Worm (Caenorhabditis elegans) whole organism, early embryonic: ENCODE measurements around the gene his-31.

Source experiments
- B0310.2 ChIP-seq: sonication (generic microtip); optimal IDR thresholded peaks from 2 replicates; lab custom pipeline; 2016; ENCODE audit warnings: mild to moderate bottlenecking, missing genetic modification characterization, missing compliant biosample characterization
- F13C5.2 ChIP-seq: sonication (generic microtip); optimal IDR thresholded peaks from 2 replicates; lab custom pipeline; 2017; ENCODE audit warnings: mild to moderate bottlenecking, missing genetic modification characterization, inconsistent platforms, missing compliant biosample characterization
- aly-1 ChIP-seq: sonication (generic microtip); optimal IDR thresholded peaks from 2 replicates; lab custom pipeline; 2016; ENCODE audit warnings: missing genetic modification characterization, missing compliant biosample characterization
- ama-1 ChIP-seq: fragments of 150-350 bp; optimal IDR thresholded peaks from 2 replicates; lab custom pipeline; 2014
- ceh-13 ChIP-seq: fragments of 200-800 bp; sonication (Bioruptor generic); optimal IDR thresholded peaks from 2 replicates; lab custom pipeline; 2018; ENCODE audit warnings: mild to moderate bottlenecking, missing genetic modification characterization, missing compliant biosample characterization
- ceh-36 ChIP-seq: sonication (generic microtip); optimal IDR thresholded peaks from 2 replicates; lab custom pipeline; 2016; ENCODE audit warnings: missing genetic modification characterization, inconsistent platforms, missing compliant biosample characterization
- ets-7 ChIP-seq: sonication (generic microtip); optimal IDR thresholded peaks from 2 replicates; lab custom pipeline; 2016; ENCODE audit warnings: missing genotype, missing genetic modification characterization, missing compliant biosample characterization
- flt-1 ChIP-seq: fragments of 200-800 bp; sonication (Bioruptor generic); IDR thresholded peaks from 2 replicates; pipeline ENCODE4 v1.3.6; 2022; ENCODE audit warnings: missing genetic modification characterization, missing compliant biosample characterization
- hmbx-1 ChIP-seq: sonication (generic microtip); optimal IDR thresholded peaks from 2 replicates; lab custom pipeline; 2016; ENCODE audit warnings: mild to moderate bottlenecking, missing genetic modification characterization, missing compliant biosample characterization
- hmg-4 ChIP-seq: fragments of 200-800 bp; sonication (Bioruptor generic); optimal IDR thresholded peaks from 2 replicates; lab custom pipeline; 2018; ENCODE audit warnings: mild to moderate bottlenecking, missing genetic modification characterization, missing compliant biosample characterization
- hnd-1 ChIP-seq: sonication (generic microtip); optimal IDR thresholded peaks from 2 replicates; lab custom pipeline; 2016; ENCODE audit warnings: missing genetic modification characterization, missing compliant biosample characterization
- pes-1 ChIP-seq: fragments of 200-800 bp; sonication (Bioruptor generic); IDR thresholded peaks from 2 replicates; pipeline ENCODE4 v1.3.6; 2022; ENCODE audit warnings: missing genetic modification reagents, missing genetic modification characterization, missing compliant biosample characterization
- scrt-1 ChIP-seq: fragments of 200-800 bp; sonication (Bioruptor generic); IDR thresholded peaks from 2 replicates; pipeline ENCODE4 v1.3.6; 2022; ENCODE audit warnings: missing genetic modification characterization, missing compliant biosample characterization
- sea-1 ChIP-seq: fragments of 200-800 bp; sonication (Bioruptor generic); conservative IDR thresholded peaks from 2 replicates; pipeline ENCODE4 v1.3.6; 2022; ENCODE audit warnings: missing genetic modification characterization, missing compliant biosample characterization
- tbx-11 ChIP-seq: fragments of 200-800 bp; sonication (Bioruptor generic); IDR thresholded peaks from 2 replicates; pipeline ENCODE4 v1.3.6; 2022; ENCODE audit warnings: missing genetic modification characterization, missing compliant biosample characterization
- tbx-37 ChIP-seq: fragments of 200-800 bp; sonication (Bioruptor generic); conservative IDR thresholded peaks from 2 replicates; pipeline ENCODE4 v1.3.6; 2022; ENCODE audit warnings: missing genetic modification reagents, missing genetic modification characterization, missing compliant biosample characterization
- tra-4 ChIP-seq: sonication (generic microtip); optimal IDR thresholded peaks from 2 replicates; lab custom pipeline; 2017; ENCODE audit warnings: missing genetic modification characterization, missing compliant biosample characterization

his-31 gene

ce11 chrIV:8333954-8333987 lies at the start of gene his-31:
his-31 (minus strand) TSS chrIV:8333983.
- TF ChIP-seq ama-1 (lab: Kevin White, UChicago) (no peak), pes-1 (GFP tag; lab: Robert Waterston, UW) (no peak), hnd-1 (tag; lab: Kevin White, UChicago) (no peak), tra-4 (tag; lab: Kevin White, UChicago) (no peak)

ce11 chrIV:8382695-8383094 lies 48.9 kb upstream of the his-31 start, which contains the start of gene D2096.9:
D2096.9 (minus strand) TSS chrIV:8382795.
- TF ChIP-seq hnd-1 (tag; lab: Kevin White, UChicago) (no peak), ets-7 (tag; lab: Kevin White, UChicago) (no peak), pes-1 (GFP tag; lab: Robert Waterston, UW) (no peak), sea-1 (GFP tag; lab: Robert Waterston, UW) (no peak), F13C5.2 (tag; lab: Kevin White, UChicago) (no peak), ceh-13 (no peak), scrt-1 (GFP tag; lab: Robert Waterston, UW) (no peak), tbx-11 (no peak), tbx-37 (GFP tag; lab: Robert Waterston, UW) (no peak), aly-1 (tag; lab: Kevin White, UChicago) (no peak), ceh-36 (no peak), B0310.2 (tag; lab: Kevin White, UChicago) (no peak), tra-4 (tag; lab: Kevin White, UChicago) (no peak), hmg-4 (GFP tag; lab: Kevin White, UChicago) (no peak), flt-1 (no peak), hmbx-1 (no peak), ama-1 (lab: Kevin White, UChicago) (no peak)

DNA sequence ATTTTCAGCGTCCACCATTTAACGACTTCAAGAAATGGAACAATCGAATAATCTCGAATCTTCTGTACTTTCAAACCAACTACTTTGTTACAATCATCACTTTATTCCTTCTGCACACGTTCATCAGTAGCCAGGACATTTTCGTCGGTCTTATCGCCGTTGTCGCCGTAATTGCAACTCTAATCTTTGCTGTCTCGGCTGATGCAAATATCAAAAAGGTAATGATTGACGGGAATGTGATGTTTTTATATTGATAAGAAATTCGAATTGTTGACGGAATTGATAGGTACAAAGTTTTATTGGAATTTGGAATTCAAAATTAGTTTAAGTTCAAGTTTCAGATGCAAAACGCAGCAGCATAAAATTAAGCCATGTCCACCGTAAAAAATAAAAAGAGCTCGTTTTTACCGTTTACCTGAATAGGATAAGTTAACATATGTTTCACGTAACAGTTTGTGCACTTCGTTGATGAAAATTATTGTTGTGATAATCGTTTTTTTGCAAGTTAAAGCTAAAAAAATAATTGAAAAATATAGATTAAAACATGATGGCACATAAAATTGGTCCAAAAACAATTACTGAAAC lies 46.6 kb upstream of the his-31 start:
- TF ChIP-seq tbx-37 (GFP tag; lab: Robert Waterston, UW), result no peak
- no peak for TF ChIP-seq hmbx-1
- no peak for TF ChIP-seq ets-7 (tag; lab: Kevin White, UChicago)
- TF ChIP-seq pes-1 (GFP tag; lab: Robert Waterston, UW), result no peak
- TF ChIP-seq F13C5.2 (tag; lab: Kevin White, UChicago), result no peak
- TF ChIP-seq aly-1 (tag; lab: Kevin White, UChicago), result no peak
- no peak for TF ChIP-seq ama-1 (lab: Kevin White, UChicago)
- TF ChIP-seq flt-1, result no peak
- no peak for TF ChIP-seq B0310.2 (tag; lab: Kevin White, UChicago)
- no peak for TF ChIP-seq tra-4 (tag; lab: Kevin White, UChicago)
- no peak for TF ChIP-seq ceh-13
- no peak for TF ChIP-seq hmg-4 (GFP tag; lab: Kevin White, UChicago)
- TF ChIP-seq hnd-1 (tag; lab: Kevin White, UChicago), result no peak

- TF ChIP-seq tbx-37 (GFP tag; lab: Robert Waterston, UW) (no peak), aly-1 (tag; lab: Kevin White, UChicago) (no peak), hnd-1 (tag; lab: Kevin White, UChicago) (no peak), ceh-13 (no peak), flt-1 (no peak), pes-1 (GFP tag; lab: Robert Waterston, UW) (no peak), tbx-11 (no peak), F13C5.2 (tag; lab: Kevin White, UChicago) (no peak), hmbx-1 (no peak)
Measured at ce11 chrIV:8379683-8380082, 45.9 kb upstream of the his-31 start, which contains the start of gene praf-3. praf-3 (plus strand) TSS chrIV:8379983.

- no peak for TF ChIP-seq ceh-36
- no peak for TF ChIP-seq flt-1
- TF ChIP-seq tbx-37 (GFP tag; lab: Robert Waterston, UW), result no peak
- no peak for TF ChIP-seq tbx-11
- no peak for TF ChIP-seq hmg-4 (GFP tag; lab: Kevin White, UChicago)
- TF ChIP-seq scrt-1 (GFP tag; lab: Robert Waterston, UW), result no peak
- TF ChIP-seq aly-1 (tag; lab: Kevin White, UChicago), result no peak
- TF ChIP-seq ets-7 (tag; lab: Kevin White, UChicago), result no peak
- no peak for TF ChIP-seq sea-1 (GFP tag; lab: Robert Waterston, UW)
- TF ChIP-seq pes-1 (GFP tag; lab: Robert Waterston, UW), result no peak
- TF ChIP-seq F13C5.2 (tag; lab: Kevin White, UChicago), result no peak
- TF ChIP-seq tra-4 (tag; lab: Kevin White, UChicago), result no peak
- TF ChIP-seq B0310.2 (tag; lab: Kevin White, UChicago), result no peak
Measured at ce11 chrIV:8379278-8379677, 45.5 kb upstream of the his-31 start, which contains the start of gene nap-1. nap-1 (minus strand) TSS chrIV:8379319.

DNA sequence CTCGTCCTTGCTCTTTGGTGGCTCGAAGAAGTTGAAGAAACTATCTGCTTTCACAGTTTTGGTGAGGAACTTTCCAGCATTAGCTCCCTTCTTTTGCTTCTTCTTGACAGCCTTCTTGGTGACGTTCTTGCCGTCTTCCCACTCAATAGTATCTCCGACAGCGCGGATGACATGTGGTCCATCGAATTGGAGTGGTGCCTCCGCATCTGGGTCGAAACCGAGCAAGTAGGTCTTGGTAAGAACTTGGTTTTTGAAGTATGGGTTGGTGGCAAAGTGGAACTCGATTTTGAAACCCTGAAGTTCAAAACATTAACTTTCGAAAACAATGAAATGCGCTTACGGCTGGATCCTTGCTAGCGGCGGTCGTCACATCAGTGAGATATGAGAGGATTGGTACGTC lies 44.5 kb upstream of the his-31 start:
- TF ChIP-seq tbx-11 (no peak), scrt-1 (GFP tag; lab: Robert Waterston, UW) (no peak), tbx-37 (GFP tag; lab: Robert Waterston, UW) (no peak), ceh-13 (no peak), hmg-4 (GFP tag; lab: Kevin White, UChicago) (no peak), hmbx-1 (no peak), aly-1 (tag; lab: Kevin White, UChicago) (no peak), ama-1 (lab: Kevin White, UChicago) (no peak), flt-1 (no peak), pes-1 (GFP tag; lab: Robert Waterston, UW) (no peak), ets-7 (tag; lab: Kevin White, UChicago) (no peak), B0310.2 (tag; lab: Kevin White, UChicago) (no peak), tra-4 (tag; lab: Kevin White, UChicago) (no peak), ceh-36 (no peak)

DNA sequence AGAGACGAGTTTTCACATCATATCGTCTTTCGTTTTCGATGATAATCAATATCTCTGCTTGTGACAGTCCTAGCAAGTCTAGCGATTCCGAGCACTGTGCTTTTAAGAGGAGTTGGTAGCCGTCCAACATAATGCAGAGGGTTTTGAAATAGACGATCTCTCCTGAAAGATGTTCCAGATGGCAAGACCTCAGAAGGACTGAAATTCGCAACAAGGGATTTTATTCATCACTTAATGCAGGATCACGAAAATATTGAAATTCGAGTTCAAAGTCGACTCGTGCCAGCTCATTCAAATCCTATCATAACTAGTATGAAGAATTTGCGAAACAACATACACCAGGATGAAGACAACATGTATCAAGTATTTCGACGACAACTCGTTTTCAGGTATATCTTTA lies 43.7 kb upstream of the his-31 start, which contains the start of gene D2096.7:
TSS of gene D2096.7 (minus strand) at position 130 of the 400 bp plus-strand sequence.
- TF ChIP-seq ama-1 (lab: Kevin White, UChicago) (no peak), sea-1 (GFP tag; lab: Robert Waterston, UW) (no peak), F13C5.2 (tag; lab: Kevin White, UChicago) (no peak), aly-1 (tag; lab: Kevin White, UChicago) (no peak), ceh-13 (no peak), flt-1 (no peak), B0310.2 (tag; lab: Kevin White, UChicago) (no peak)

DNA sequence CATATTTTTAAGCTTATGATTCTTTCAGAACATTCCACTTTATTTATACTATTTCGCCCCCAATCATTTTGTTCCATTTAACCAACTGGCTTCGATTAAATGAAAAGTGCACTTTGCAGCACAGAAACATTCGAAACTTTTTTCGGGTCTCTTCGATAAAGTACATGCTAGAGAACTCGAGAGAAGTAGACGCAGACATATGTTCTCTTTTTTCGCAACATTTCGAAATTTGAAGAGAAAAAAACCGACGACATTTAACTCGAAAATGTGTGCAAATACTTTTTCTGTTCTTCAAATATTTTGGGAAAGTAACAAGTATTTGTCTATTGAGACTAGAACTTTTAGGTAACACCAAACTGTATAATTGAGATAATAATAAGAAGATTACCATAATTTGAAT lies 43.1 kb upstream of the his-31 start:
- TF ChIP-seq ceh-36 (no peak), pes-1 (GFP tag; lab: Robert Waterston, UW) (no peak), sea-1 (GFP tag; lab: Robert Waterston, UW) (no peak), tbx-11 (no peak), hmbx-1 (no peak), aly-1 (tag; lab: Kevin White, UChicago) (no peak), F13C5.2 (tag; lab: Kevin White, UChicago) (no peak), hnd-1 (tag; lab: Kevin White, UChicago) (no peak), scrt-1 (GFP tag; lab: Robert Waterston, UW) (no peak), ets-7 (tag; lab: Kevin White, UChicago) (no peak), B0310.2 (tag; lab: Kevin White, UChicago) (no peak), hmg-4 (GFP tag; lab: Kevin White, UChicago) (no peak), ceh-13 (no peak), ama-1 (lab: Kevin White, UChicago) (no peak)
